Worm (Caenorhabditis elegans): ENCODE measurements around the gene F15B10.3.

ce11 chrIV:6556624-6557368 lies 45.7 kb upstream of the F15B10.3 start, which contains the start of gene try-3:
- peak; percentile 19 for TF ChIP-seq W03F9.2 (tag; optimal IDR thresholded peaks at IDR 0.05)
- TF ChIP-seq him-1 (tag; optimal IDR thresholded peaks at IDR 0.05): peak; percentile 45
- peak; percentile 9 for TF ChIP-seq dao-5 (tag; optimal IDR thresholded peaks at IDR 0.05)
